Worm (Caenorhabditis elegans): ENCODE results near the gene Y41E3.19.
A peak's percentile ranks its signal among the peaks of the same experiment; 100 is the strongest.

Gene Y41E3.19

DNA sequence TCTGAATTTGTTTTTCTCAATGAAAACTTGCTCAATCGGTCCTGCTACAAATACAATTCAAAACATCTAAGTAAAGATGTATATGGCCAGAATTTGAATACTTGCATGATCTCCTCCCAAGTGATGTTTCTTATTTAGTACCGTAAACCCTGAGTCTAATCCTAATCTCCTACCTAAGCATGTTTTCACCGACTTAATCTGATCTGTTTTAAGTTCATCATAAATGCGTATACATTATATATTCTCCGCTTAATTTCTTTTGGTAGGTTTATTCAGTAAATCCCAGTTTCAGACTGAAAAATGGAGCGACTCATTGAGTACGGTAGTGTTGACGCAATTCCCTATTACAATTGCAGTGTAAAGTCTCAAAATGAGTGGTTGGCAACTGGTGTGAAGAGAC is 18.5 kb downstream of the Y41E3.19 start, which contains the start of gene srt-50:
Gene srt-50 (plus strand): TSS at position 301 of the 400 bp plus-strand sequence.
- no peak for TF ChIP-seq nhr-28 (tag; optimal IDR thresholded peaks at IDR 0.05)
- TF ChIP-seq nhr-12 (tag; optimal IDR thresholded peaks at IDR 0.05), result no peak
- no peak for TF ChIP-seq elt-3 (tag; optimal IDR thresholded peaks at IDR 0.05)
- TF ChIP-seq unc-62 (GFP tag; optimal IDR thresholded peaks at IDR 0.05), result no peak
- TF ChIP-seq lsy-2 (tag; optimal IDR thresholded peaks at IDR 0.05), result no peak
- TF ChIP-seq ceh-39 (tag; optimal IDR thresholded peaks at IDR 0.05), result no peak
- TF ChIP-seq cnd-1 (tag; optimal IDR thresholded peaks at IDR 0.05), result no peak
- no peak for TF ChIP-seq hlh-1 (tag; optimal IDR thresholded peaks at IDR 0.05)
- TF ChIP-seq lin-32 (GFP tag; optimal IDR thresholded peaks at IDR 0.05), result no peak
- TF ChIP-seq blmp-1 (tag; optimal IDR thresholded peaks at IDR 0.05), result no peak
- TF ChIP-seq ztf-11 (tag; optimal IDR thresholded peaks at IDR 0.05), result no peak

DNA sequence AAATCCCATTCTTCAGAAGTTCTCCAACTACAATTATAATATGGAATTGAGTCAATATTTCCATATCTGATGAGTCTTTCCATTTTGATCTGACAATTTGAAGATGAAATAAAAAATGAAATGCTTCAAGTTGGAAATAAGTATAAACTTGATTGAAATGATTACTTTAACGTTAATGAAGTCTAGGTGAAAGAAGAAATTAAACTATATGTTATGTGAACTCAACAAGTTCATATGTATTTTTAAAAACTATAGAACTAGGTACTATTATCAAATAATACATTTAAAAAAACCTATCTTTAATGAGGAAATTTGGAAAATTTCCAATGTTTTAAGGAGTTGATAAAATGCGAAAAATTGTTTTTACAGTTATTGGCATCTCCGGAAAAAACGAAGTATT is 42.4 kb downstream of the Y41E3.19 start, which contains the start of gene srt-49:
Gene srt-49 (minus strand): TSS at position 101 of the 400 bp plus-strand sequence.
- TF ChIP-seq ceh-83 (GFP tag; optimal IDR thresholded peaks at IDR 0.05) (no peak), cnd-1 (tag; optimal IDR thresholded peaks at IDR 0.05) (no peak), unc-39 (tag; optimal IDR thresholded peaks at IDR 0.05) (no peak), M03D4.4 (tag; optimal IDR thresholded peaks at IDR 0.05) (no peak), nhr-28 (tag; optimal IDR thresholded peaks at IDR 0.05) (no peak), zip-8 (tag; optimal IDR thresholded peaks at IDR 0.05) (no peak)

DNA sequence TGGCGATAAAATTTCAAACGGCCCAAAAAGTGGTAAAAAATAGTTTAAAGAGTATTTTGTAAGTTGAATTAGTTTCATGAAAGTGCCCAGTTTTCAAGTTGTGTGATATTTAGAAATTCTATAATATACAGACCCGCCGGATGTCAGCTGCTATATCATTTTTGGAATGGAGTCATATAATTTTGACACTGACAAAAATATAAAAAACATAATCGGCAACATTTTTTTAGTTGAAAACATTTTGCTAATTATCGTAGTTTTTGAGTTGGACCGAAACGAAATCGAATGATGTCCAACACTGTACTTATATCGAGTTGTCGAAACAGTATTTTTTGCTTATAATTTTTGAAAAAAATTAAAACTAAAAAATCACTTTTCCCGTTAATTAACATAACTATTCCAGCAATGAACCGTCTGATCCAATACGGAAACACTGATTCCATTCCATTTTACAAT is 47.3 kb downstream of the Y41E3.19 start, which contains the start of gene srt-44:
Gene srt-44 (plus strand): TSS at position 406 of the 456 bp plus-strand sequence.
- TF ChIP-seq mls-2 (tag; optimal IDR thresholded peaks at IDR 0.05) (no peak), sptf-1 (tag; optimal IDR thresholded peaks at IDR 0.05) (no peak), zip-8 (tag; optimal IDR thresholded peaks at IDR 0.05) (no peak), unc-62 (GFP tag; optimal IDR thresholded peaks at IDR 0.05) (no peak), ztf-11 (tag; optimal IDR thresholded peaks at IDR 0.05) (no peak), lin-32 (GFP tag; optimal IDR thresholded peaks at IDR 0.05) (no peak), unc-120 (tag; optimal IDR thresholded peaks at IDR 0.05; ENCODE audit: poor library complexity, severe bottlenecking) (no peak), nhr-2 (tag; optimal IDR thresholded peaks at IDR 0.05) (no peak), ceh-83 (GFP tag; optimal IDR thresholded peaks at IDR 0.05) (no peak), lsy-2 (tag; optimal IDR thresholded peaks at IDR 0.05) (no peak), cnd-1 (tag; optimal IDR thresholded peaks at IDR 0.05) (no peak), nhr-237 (tag; optimal IDR thresholded peaks at IDR 0.05) (no peak), nhr-76 (tag; optimal IDR thresholded peaks at IDR 0.05) (no peak), ceh-43 (GFP tag; optimal IDR thresholded peaks at IDR 0.05) (no peak), pha-4 (tag; optimal IDR thresholded peaks at IDR 0.05) (no peak), ceh-39 (tag; optimal IDR thresholded peaks at IDR 0.05) (no peak), mab-5 (tag; optimal IDR thresholded peaks at IDR 0.05) (no peak), bed-3 (GFP tag; optimal IDR thresholded peaks at IDR 0.05) (no peak), elt-3 (tag; optimal IDR thresholded peaks at IDR 0.05) (no peak), drap-1 (GFP tag; optimal IDR thresholded peaks at IDR 0.05) (no peak)

DNA sequence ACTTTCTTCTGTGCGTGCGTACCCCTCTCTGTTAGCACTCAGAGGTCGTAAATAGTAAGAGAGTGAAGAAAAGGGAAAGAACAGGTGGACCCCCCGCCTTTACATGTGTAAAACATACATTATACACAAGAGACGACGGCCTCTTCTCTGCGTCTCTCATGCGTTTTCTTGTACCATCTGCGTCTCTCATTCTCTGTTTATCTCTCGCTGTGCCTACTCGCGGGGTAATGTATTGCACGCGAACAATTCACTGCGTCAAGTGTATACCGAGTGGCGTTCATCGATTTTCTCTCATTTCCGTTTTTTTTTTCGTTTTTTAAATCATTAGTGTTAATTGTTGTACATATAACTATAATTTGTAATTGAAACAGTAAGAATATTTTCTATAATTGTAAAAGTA is 51.3 kb downstream of the Y41E3.19 start:
- TF ChIP-seq ham-2 (GFP tag; optimal IDR thresholded peaks at IDR 0.05), result no peak
- TF ChIP-seq lsy-2 (tag; optimal IDR thresholded peaks at IDR 0.05), result no peak
- TF ChIP-seq nhr-76 (tag; optimal IDR thresholded peaks at IDR 0.05), result no peak
- TF ChIP-seq sem-2 (GFP tag; optimal IDR thresholded peaks at IDR 0.05), result no peak
- no peak for TF ChIP-seq nhr-28 (tag; optimal IDR thresholded peaks at IDR 0.05)
- no peak for TF ChIP-seq mls-2 (tag; optimal IDR thresholded peaks at IDR 0.05)
- TF ChIP-seq pha-4 (tag; optimal IDR thresholded peaks at IDR 0.05), result no peak
- TF ChIP-seq elt-1 (tag; optimal IDR thresholded peaks at IDR 0.05; ENCODE audit: borderline replicate concordance, insufficient read depth), result no peak
- peak; percentile 44 for TF ChIP-seq lin-13 (tag; optimal IDR thresholded peaks at IDR 0.05)
- TF ChIP-seq hlh-1 (tag; optimal IDR thresholded peaks at IDR 0.05), result peak; percentile 50
- TF ChIP-seq nhr-12 (tag; optimal IDR thresholded peaks at IDR 0.05), result no peak
- TF ChIP-seq ceh-43 (GFP tag; optimal IDR thresholded peaks at IDR 0.05), result no peak
- TF ChIP-seq nhr-2 (tag; optimal IDR thresholded peaks at IDR 0.05), result no peak
- no peak for TF ChIP-seq ces-1 (GFP tag; optimal IDR thresholded peaks at IDR 0.05)
- TF ChIP-seq sptf-1 (tag; optimal IDR thresholded peaks at IDR 0.05), result no peak
- TF ChIP-seq unc-62 (GFP tag; optimal IDR thresholded peaks at IDR 0.05), result no peak
- TF ChIP-seq snpc-4 (tag; optimal IDR thresholded peaks at IDR 0.05), result no peak
- TF ChIP-seq ztf-11 (tag; optimal IDR thresholded peaks at IDR 0.05), result no peak

All from whole organism, mixed stage, embryonic.